Worm (Caenorhabditis elegans): ENCODE measurements around the gene hsp-75.

Gene hsp-75

ce11 chrIII:7179538-7180301 is 46.8 kb downstream of the hsp-75 start, which contains the start of the genes rps-14 and rpl-36 (continued):
- TF ChIP-seq nhr-237 (tag; optimal IDR thresholded peaks at IDR 0.05), result peak; percentile 74
- no peak for TF ChIP-seq C34B4.2 (tag; optimal IDR thresholded peaks at IDR 0.05)
- peak; percentile 82 for TF ChIP-seq snpc-4 (tag; optimal IDR thresholded peaks at IDR 0.05)
- TF ChIP-seq elt-2 (tag; optimal IDR thresholded peaks at IDR 0.05), result peak; percentile 44
- TF ChIP-seq lsy-2 (tag; optimal IDR thresholded peaks at IDR 0.05), result peak; percentile 95 to 96
- TF ChIP-seq swsn-7 (tag; optimal IDR thresholded peaks at IDR 0.05), result peak; percentile 92
- peak; percentile 80 for TF ChIP-seq unc-86 (tag; optimal IDR thresholded peaks at IDR 0.05)
- no peak for TF ChIP-seq nhr-84 (tag; optimal IDR thresholded peaks at IDR 0.05)
- peak; percentile 77 for TF ChIP-seq lir-3 (tag; optimal IDR thresholded peaks at IDR 0.05; ENCODE audit: poor library complexity)
- TF ChIP-seq fkh-8 (tag; optimal IDR thresholded peaks at IDR 0.05), result peak; percentile 88
- TF ChIP-seq fkh-4 (tag; optimal IDR thresholded peaks at IDR 0.05; ENCODE audit: borderline replicate concordance), result peak; percentile 40
- peak; percentile 87 for TF ChIP-seq lin-13 (GFP tag; optimal IDR thresholded peaks at IDR 0.05)
- TF ChIP-seq C04F5.9 (tag; optimal IDR thresholded peaks at IDR 0.05), result peak; percentile 78
- TF ChIP-seq sox-4 (tag; optimal IDR thresholded peaks at IDR 0.05), result peak; percentile 59
- peak; percentile 86 for TF ChIP-seq jun-1 (tag; optimal IDR thresholded peaks at IDR 0.05)
- TF ChIP-seq hpl-2 (GFP tag; optimal IDR thresholded peaks at IDR 0.05), result peak; percentile 78
- no peak for TF ChIP-seq ces-1 (GFP tag; optimal IDR thresholded peaks at IDR 0.05)
- TF ChIP-seq unc-62 (GFP tag; optimal IDR thresholded peaks at IDR 0.05), result no peak
- peak in 1 of 2 experiments; percentile 75 for TF ChIP-seq ztf-11 (tag; optimal IDR thresholded peaks at IDR 0.05)
- TF ChIP-seq C16A3.4 (tag; optimal IDR thresholded peaks at IDR 0.05), result peak; percentile 96
- no peak for TF ChIP-seq efl-3 (GFP tag; optimal IDR thresholded peaks at IDR 0.05)
- TF ChIP-seq zag-1 (tag; optimal IDR thresholded peaks at IDR 0.05), result peak; percentile 51
- no peak for TF ChIP-seq unc-30 (tag; optimal IDR thresholded peaks at IDR 0.05)
- TF ChIP-seq Y116A8C.19 (tag; optimal IDR thresholded peaks at IDR 0.05; ENCODE audit: borderline replicate concordance), result no peak
- TF ChIP-seq egl-13 (tag; optimal IDR thresholded peaks at IDR 0.05), result peak; percentile 71
- peak; percentile 77 for TF ChIP-seq aha-1 (tag; optimal IDR thresholded peaks at IDR 0.05)
- peak; percentile 94 for TF ChIP-seq xbp-1 (tag; optimal IDR thresholded peaks at IDR 0.05)
- no peak for TF ChIP-seq tlp-1 (tag; optimal IDR thresholded peaks at IDR 0.05)
- peak; percentile 66 for TF ChIP-seq zip-4 (GFP tag; optimal IDR thresholded peaks at IDR 0.05)
- TF ChIP-seq nhr-11 (tag; optimal IDR thresholded peaks at IDR 0.05), result peak; percentile 30
- TF ChIP-seq fkh-10 (GFP tag; optimal IDR thresholded peaks at IDR 0.05), result peak; percentile 66
- TF ChIP-seq lin-39 (tag; optimal IDR thresholded peaks at IDR 0.05), result peak; percentile 62
- TF ChIP-seq ceh-63 (GFP tag; optimal IDR thresholded peaks at IDR 0.05), result no peak
- peak in 1 of 2 experiments; percentile 82 for TF ChIP-seq mdl-1 (tag; optimal IDR thresholded peaks at IDR 0.05)
- no peak for TF ChIP-seq pqm-1 (tag; optimal IDR thresholded peaks at IDR 0.05)
- peak; percentile 90 for TF ChIP-seq rnt-1 (tag; optimal IDR thresholded peaks at IDR 0.05)
- TF ChIP-seq hlh-4 (tag; optimal IDR thresholded peaks at IDR 0.05), result no peak
- TF ChIP-seq mep-1 (tag; optimal IDR thresholded peaks at IDR 0.05), result peak; percentile 96
- TF ChIP-seq unc-130 (tag; optimal IDR thresholded peaks at IDR 0.05), result peak; percentile 96
- peak; percentile 84 for TF ChIP-seq fos-1 (tag; optimal IDR thresholded peaks at IDR 0.05)
- TF ChIP-seq lin-15B (tag; optimal IDR thresholded peaks at IDR 0.05), result peak; percentile 90
- TF ChIP-seq lin-14 (GFP tag; optimal IDR thresholded peaks at IDR 0.05), result peak; percentile 92
- TF ChIP-seq nhr-28 (tag; optimal IDR thresholded peaks at IDR 0.05), result no peak
- peak; percentile 5 for TF ChIP-seq vab-15 (tag; optimal IDR thresholded peaks at IDR 0.05)
- TF ChIP-seq dpl-1 (GFP tag; optimal IDR thresholded peaks at IDR 0.05), result peak; percentile 83 to 86 (median 86)
- peak; percentile 47 for TF ChIP-seq aly-2 (tag; optimal IDR thresholded peaks at IDR 0.05)
- TF ChIP-seq ama-1 (optimal IDR thresholded peaks at IDR 0.05), result peak; percentile 30
- TF ChIP-seq mef-2 (tag; optimal IDR thresholded peaks at IDR 0.05), result peak; percentile 27
- TF ChIP-seq nhr-12 (tag; optimal IDR thresholded peaks at IDR 0.05), result no peak
- TF ChIP-seq pag-3 (tag; optimal IDR thresholded peaks at IDR 0.05; ENCODE audit: borderline replicate concordance, insufficient read depth), result no peak
- peak; percentile 93 for TF ChIP-seq nhr-71 (tag; optimal IDR thresholded peaks at IDR 0.05)

Measured in whole organism, L1 larva.